Fruit fly (Drosophila melanogaster): ENCODE measurements around the gene CRMP.

The CRMP gene

dm6 chr3R:5600361-5601043 lies 29.6 kb downstream of the CRMP start (continued):
- peak; percentile 95 for TF ChIP-seq MESR4 (GFP tag; optimal IDR thresholded peaks at IDR 0.05)
- TF ChIP-seq twi (tag; optimal IDR thresholded peaks at IDR 0.05), result peak; percentile 42
- peak; percentile 76 for TF ChIP-seq kni (GFP tag; optimal IDR thresholded peaks at IDR 0.05)
- no peak for TF ChIP-seq CG9876 (GFP tag; optimal IDR thresholded peaks at IDR 0.05)
- TF ChIP-seq CG15514 (GFP tag; optimal IDR thresholded peaks at IDR 0.05), result peak; percentile 39
- peak; percentile 100 for TF ChIP-seq Deaf1 (tag; optimal IDR thresholded peaks at IDR 0.05)
- TF ChIP-seq sens (GFP tag), result peak; percentile 71
- peak; percentile 75 for TF ChIP-seq nom (GFP tag; optimal IDR thresholded peaks at IDR 0.05)
- peak; percentile 25 for TF ChIP-seq sqz (GFP tag; optimal IDR thresholded peaks at IDR 0.05)
- peak; percentile 1 for TF ChIP-seq Nf-YB (GFP tag; optimal IDR thresholded peaks at IDR 0.05)
- peak; percentile 42 for TF ChIP-seq Fer1 (GFP tag; optimal IDR thresholded peaks at IDR 0.05)
- TF ChIP-seq pros (GFP tag; optimal IDR thresholded peaks at IDR 0.05), result peak; percentile 87
- no peak for TF ChIP-seq schlank (tag; optimal IDR thresholded peaks at IDR 0.05)
- TF ChIP-seq onecut (GFP tag; IDR thresholded peaks at IDR 0.05), result peak; percentile 16; the same call in 1 of the 2 replicates
- peak; percentile 9 for TF ChIP-seq Hmr (GFP tag; optimal IDR thresholded peaks at IDR 0.05)
- no peak for TF ChIP-seq CG18619 (GFP tag; optimal IDR thresholded peaks at IDR 0.05)
- peak; percentile 30 for TF ChIP-seq CG2678 (tag; optimal IDR thresholded peaks at IDR 0.05)
- peak; percentile 48 for TF ChIP-seq cwo (GFP tag; optimal IDR thresholded peaks at IDR 0.05)
- TF ChIP-seq psq (GFP tag; optimal IDR thresholded peaks at IDR 0.05), result peak; percentile 95
- peak; percentile 57 for TF ChIP-seq Meics (GFP tag; optimal IDR thresholded peaks at IDR 0.05)
- TF ChIP-seq unpg (GFP tag; optimal IDR thresholded peaks at IDR 0.05), result no peak
- peak; percentile 95 for TF ChIP-seq dm (GFP tag; optimal IDR thresholded peaks at IDR 0.05)
- peak; percentile 89 for TF ChIP-seq CG10431 (GFP tag; optimal IDR thresholded peaks at IDR 0.05)
- no peak for TF ChIP-seq HHEX (GFP tag; optimal IDR thresholded peaks at IDR 0.05)
- peak; percentile 33 for TF ChIP-seq CG13296 (GFP tag; optimal IDR thresholded peaks at IDR 0.05)

dm6 chr3R:5601044-5601523 lies 30.2 kb downstream of the CRMP start, which contains the start of the genes kra and SecS:
Gene kra (minus strand): TSS chr3R:5601136.
Gene SecS (plus strand): TSS chr3R:5601433.
- TF ChIP-seq tna (GFP tag; IDR thresholded peaks at IDR 0.05; ENCODE audit: partially characterized antibody) (no peak), CG11695 (GFP tag; IDR thresholded peaks at IDR 0.05) (no peak), Mrtf (GFP tag; IDR thresholded peaks at IDR 0.05) (no peak), ash1 (GFP tag; optimal IDR thresholded peaks at IDR 0.05) (peak; percentile 20), CG4854 (GFP tag; optimal IDR thresholded peaks at IDR 0.05) (peak; percentile 44), CG1233 (GFP tag; optimal IDR thresholded peaks at IDR 0.05) (peak; percentile 36), Adf1 (GFP tag; IDR thresholded peaks at IDR 0.05) (no peak), hkb (optimal IDR thresholded peaks at IDR 0.05) (peak; percentile 84), hkb (GFP tag; IDR thresholded peaks at IDR 0.05) (no peak), CG13424 (tag; optimal IDR thresholded peaks at IDR 0.05) (peak; percentile 77), CG15601 (tag; optimal IDR thresholded peaks at IDR 0.05) (peak; percentile 50), gfzf (GFP tag; optimal IDR thresholded peaks at IDR 0.05) (peak; percentile 95), CG17385 (GFP tag; optimal IDR thresholded peaks at IDR 0.05) (peak; percentile 48), CG17328 (GFP tag; IDR thresholded peaks at IDR 0.05) (no peak), CG34224 (GFP tag; IDR thresholded peaks at IDR 0.05; ENCODE audit: partially characterized antibody) (no peak), bcd (GFP tag; optimal IDR thresholded peaks at IDR 0.05) (peak; percentile 63), HLH4C (GFP tag; IDR thresholded peaks at IDR 0.05; ENCODE audit: partially characterized antibody) (no peak), C15 (GFP tag; IDR thresholded peaks at IDR 0.05) (no peak), CG3726 (GFP tag; IDR thresholded peaks at IDR 0.05) (no peak), CG5953 (GFP tag; IDR thresholded peaks at IDR 0.05) (no peak), CG17912 (GFP tag; optimal IDR thresholded peaks at IDR 0.05) (no peak), tin (GFP tag; optimal IDR thresholded peaks at IDR 0.05) (peak; percentile 65), Atf3 (GFP tag; optimal IDR thresholded peaks at IDR 0.05) (no peak), BEAF-32 (GFP tag; optimal IDR thresholded peaks at IDR 0.05) (peak; percentile 59), otp (GFP tag; IDR thresholded peaks at IDR 0.05) (no peak)
